Worm (Caenorhabditis elegans): ENCODE results near the gene C49G7.13.

DNA sequence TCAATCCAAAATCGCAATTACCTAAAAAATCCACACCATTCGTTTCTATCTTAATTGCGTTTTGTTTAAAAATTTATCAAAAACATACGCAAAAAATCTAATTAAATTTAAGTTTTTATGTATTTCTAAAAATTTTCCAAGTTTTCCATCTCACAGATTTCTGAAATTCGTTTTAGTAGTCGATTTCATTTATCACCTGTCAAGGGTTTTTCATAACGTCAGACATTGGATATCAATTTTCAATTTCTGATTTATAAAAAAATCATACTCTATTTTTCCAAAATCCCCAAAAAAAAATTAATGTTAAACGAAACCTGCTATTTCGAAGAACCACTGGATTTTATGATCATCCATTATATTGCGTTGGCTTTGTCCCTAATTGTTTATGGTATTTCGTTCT lies 25.7 kb upstream of the C49G7.13 start, which contains the start of gene srh-4:
- TF ChIP-seq nfya-1 (tag; optimal IDR thresholded peaks at IDR 0.05; ENCODE audit: insufficient read depth) (no peak), nhr-11 (tag; optimal IDR thresholded peaks at IDR 0.05) (no peak), nhr-237 (tag; optimal IDR thresholded peaks at IDR 0.05) (no peak), pha-4 (tag; optimal IDR thresholded peaks at IDR 0.05) (no peak), nhr-76 (tag; optimal IDR thresholded peaks at IDR 0.05) (no peak), nhr-43 (tag; optimal IDR thresholded peaks at IDR 0.05; ENCODE audit: poor library complexity, severe bottlenecking) (no peak), lsy-12 (tag; optimal IDR thresholded peaks at IDR 0.05) (no peak), egl-27 (tag; optimal IDR thresholded peaks at IDR 0.05) (no peak), unc-62 (GFP tag; optimal IDR thresholded peaks at IDR 0.05) (no peak), tbx-2 (tag; optimal IDR thresholded peaks at IDR 0.05) (no peak), lin-39 (tag; optimal IDR thresholded peaks at IDR 0.05) (no peak), ama-1 (optimal IDR thresholded peaks at IDR 0.05) (no peak), ceh-28 (tag; optimal IDR thresholded peaks at IDR 0.05) (no peak), R02D3.7 (tag; optimal IDR thresholded peaks at IDR 0.05) (no peak)
